Worm (Caenorhabditis elegans): Measurements from ENCODE around the gene math-44.
A peak's percentile ranks its signal among the peaks of the same experiment; 100 is the strongest.
"Not testable (repeated sequence)": the region's sequence is repeated elsewhere in the genome, so short reads cannot be mapped to it uniquely, and the experiment has no call there.

math-44 gene

ce11 chrII:1986979-1987378 is 2.1 kb upstream of the math-44 start, which contains the start of gene Y16E11A.4:
TSS of gene Y16E11A.4 (plus strand) at chrII:1987279.
- TF ChIP-seq lim-6 (tag; optimal IDR thresholded peaks at IDR 0.05) (no peak), elt-2 (tag; optimal IDR thresholded peaks at IDR 0.05) (peak; percentile 52)

- no peak for TF ChIP-seq dve-1 (tag; optimal IDR thresholded peaks at IDR 0.05)
- no peak for TF ChIP-seq sox-4 (tag; optimal IDR thresholded peaks at IDR 0.05)
- no peak for TF ChIP-seq syd-9 (tag; optimal IDR thresholded peaks at IDR 0.05)
- no peak for TF ChIP-seq ztf-16 (tag; optimal IDR thresholded peaks at IDR 0.05)
- TF ChIP-seq ceh-31 (tag; optimal IDR thresholded peaks at IDR 0.05) = no peak
- TF ChIP-seq Y22D7AL.16 (tag; optimal IDR thresholded peaks at IDR 0.05) = no peak
- no peak for TF ChIP-seq ceh-22 (tag; optimal IDR thresholded peaks at IDR 0.05)
Observed at ce11 chrII:1993738-1994137, 4.6 kb downstream of the math-44 start, which contains the start of gene math-21. TSS of gene math-21 (plus strand) at chrII:1994038.

- TF ChIP-seq F13H6.1 (tag; optimal IDR thresholded peaks at IDR 0.05) (no peak), sdc-2 (tag; optimal IDR thresholded peaks at IDR 0.05) (no peak), nhr-11 (tag; optimal IDR thresholded peaks at IDR 0.05) (no peak), elt-2 (tag; optimal IDR thresholded peaks at IDR 0.05) (peak; percentile 84), Y22D7AL.16 (tag; optimal IDR thresholded peaks at IDR 0.05) (no peak)
Observed at ce11 chrII:1995744-1996143, 6.6 kb downstream of the math-44 start.

ce11 chrII:1996237-1996636 is 7.1 kb downstream of the math-44 start, which contains the start of gene math-20:
TSS of gene math-20 (plus strand) at chrII:1996537.
- TF ChIP-seq fax-1 (tag; optimal IDR thresholded peaks at IDR 0.05) = no peak
- no peak for TF ChIP-seq pha-2 (tag; optimal IDR thresholded peaks at IDR 0.05)
- TF ChIP-seq elt-2 (tag; optimal IDR thresholded peaks at IDR 0.05) = no peak

- not testable (repeated sequence) for TF ChIP-seq gmeb-2 (tag; optimal IDR thresholded peaks at IDR 0.05); ets-4 (tag; optimal IDR thresholded peaks at IDR 0.05); mec-3 (tag; optimal IDR thresholded peaks at IDR 0.05; ENCODE audit: borderline replicate concordance)
Observed at ce11 chrII:1998561-1998960, 9.5 kb downstream of the math-44 start, which contains the start of gene math-19. TSS of gene math-19 (plus strand) at chrII:1998861.

- not testable (repeated sequence) for TF ChIP-seq unc-55 (GFP tag; optimal IDR thresholded peaks at IDR 0.05); ceh-31 (tag; optimal IDR thresholded peaks at IDR 0.05); unc-42 (tag; optimal IDR thresholded peaks at IDR 0.05)
Observed at ce11 chrII:2000720-2001119, 11.6 kb downstream of the math-44 start, which contains the start of gene ceh-84. TSS of gene ceh-84 (minus strand) at chrII:2000820.

ce11 chrII:2011179-2011578 is 22.1 kb downstream of the math-44 start:
- TF ChIP-seq odd-2 (tag; optimal IDR thresholded peaks at IDR 0.05) = no peak
- no peak for TF ChIP-seq pat-9 (tag; optimal IDR thresholded peaks at IDR 0.05)
- TF ChIP-seq syd-9 (tag; optimal IDR thresholded peaks at IDR 0.05) = no peak
- TF ChIP-seq ama-1 (optimal IDR thresholded peaks at IDR 0.05) = no peak
- no peak for TF ChIP-seq ceh-31 (tag; optimal IDR thresholded peaks at IDR 0.05)
- no peak for TF ChIP-seq fkh-10 (GFP tag; optimal IDR thresholded peaks at IDR 0.05)
- TF ChIP-seq ceh-2 (tag; optimal IDR thresholded peaks at IDR 0.05) = no peak
- no peak for TF ChIP-seq ref-2 (tag; optimal IDR thresholded peaks at IDR 0.05)
- TF ChIP-seq ceh-45 (GFP tag; IDR thresholded peaks at IDR 0.05) = no peak
- no peak for TF ChIP-seq hlh-6 (tag; optimal IDR thresholded peaks at IDR 0.05)
- no peak for TF ChIP-seq C08G9.2 (tag; optimal IDR thresholded peaks at IDR 0.05)
- TF ChIP-seq pag-3 (tag; optimal IDR thresholded peaks at IDR 0.05; ENCODE audit: borderline replicate concordance) = no peak
- TF ChIP-seq elt-4 (tag; optimal IDR thresholded peaks at IDR 0.05) = no peak
- TF ChIP-seq ceh-18 (tag; optimal IDR thresholded peaks at IDR 0.05) = no peak

Data from whole organism, late embryonic.